Fruit fly (Drosophila melanogaster) whole organism, adult: ENCODE results near the gene H2.0.
A peak's percentile ranks its signal among the peaks of the same experiment; 100 is the strongest.

Source experiments
- CG11617 ChIP-seq: fragments of 200-800 bp; sonication (Bioruptor generic); optimal IDR thresholded peaks from 2 replicates; lab custom pipeline; 2017; ENCODE audit warnings: mild to moderate bottlenecking, missing biosample characterization, missing genetic modification reagents, missing genetic modification characterization
- CG12768 ChIP-seq: fragments of 200-800 bp; sonication (Bioruptor generic); optimal IDR thresholded peaks from 2 replicates; lab custom pipeline; 2017; ENCODE audit warnings: missing biosample characterization, missing genetic modification characterization, mild to moderate bottlenecking, moderate library complexity, missing genetic modification reagents
- CG14711 ChIP-seq: fragments of 200-800 bp; sonication (Bioruptor generic); optimal IDR thresholded peaks from 2 replicates; lab custom pipeline; 2018; ENCODE audit warnings: missing biosample characterization, mild to moderate bottlenecking, missing genetic modification characterization, moderate library complexity
- CG1620 ChIP-seq: fragments of 200-800 bp; sonication (Bioruptor generic); optimal IDR thresholded peaks from 2 replicates; lab custom pipeline; 2016; ENCODE audit warnings: missing biosample characterization, missing genetic modification characterization
- CG33017 ChIP-seq: fragments of 200-800 bp; sonication (Bioruptor generic); optimal IDR thresholded peaks from 2 replicates; lab custom pipeline; 2018; ENCODE audit warnings: missing biosample characterization, mild to moderate bottlenecking, missing genetic modification characterization, moderate library complexity
- CG5204 ChIP-seq: fragments of 200-800 bp; sonication (Bioruptor generic); optimal IDR thresholded peaks from 2 replicates; lab custom pipeline; 2016; ENCODE audit warnings: missing biosample characterization, missing genetic modification characterization
- CG7045 ChIP-seq: fragments of 200-800 bp; sonication (Bioruptor generic); optimal IDR thresholded peaks from 2 replicates; lab custom pipeline; 2017; ENCODE audit warnings: missing biosample characterization, mild to moderate bottlenecking, missing genetic modification characterization
- CG7101 ChIP-seq: fragments of 200-800 bp; sonication (Bioruptor generic); optimal IDR thresholded peaks from 2 replicates; lab custom pipeline; 2018; ENCODE audit warnings: missing biosample characterization, mild to moderate bottlenecking, missing genetic modification characterization, moderate library complexity
- Clk ChIP-seq: fragments of 200-800 bp; sonication (Bioruptor generic); optimal IDR thresholded peaks from 2 replicates; lab custom pipeline; 2017; ENCODE audit warnings: missing biosample characterization, missing genetic modification characterization
- Crg-1 ChIP-seq: fragments of 200-800 bp; sonication (Bioruptor generic); optimal IDR thresholded peaks from 2 replicates; lab custom pipeline; 2016; ENCODE audit warnings: missing biosample characterization, missing genetic modification characterization
- Hr96 ChIP-seq: fragments of 200-800 bp; sonication (Bioruptor generic); optimal IDR thresholded peaks from 2 replicates; lab custom pipeline; 2016; ENCODE audit warnings: missing biosample characterization, missing genetic modification characterization
- Mnt ChIP-seq: fragments of 200-800 bp; sonication (Bioruptor generic); optimal IDR thresholded peaks from 2 replicates; lab custom pipeline; 2016; ENCODE audit warnings: missing biosample characterization, mild to moderate bottlenecking, missing genetic modification characterization
- bab1 ChIP-seq: fragments of 200-800 bp; sonication (Bioruptor generic); optimal IDR thresholded peaks from 3 replicates; lab custom pipeline; 2019; ENCODE audit warnings: missing biosample characterization, mild to moderate bottlenecking, missing genetic modification characterization, moderate library complexity
- cic ChIP-seq: fragments of 200-800 bp; sonication (Bioruptor generic); optimal IDR thresholded peaks from 2 replicates; lab custom pipeline; 2017; ENCODE audit warnings: missing biosample characterization, mild to moderate bottlenecking, missing genetic modification characterization, moderate library complexity
- cnc ChIP-seq, 2 experiments: fragments of >200 bp; optimal IDR thresholded peaks; 2 replicates each; lab custom pipeline; 2017
- kay ChIP-seq: fragments of 200-800 bp; sonication (Bioruptor generic); peaks from one replicate; lab custom pipeline; 2016; ENCODE audit warnings: missing biosample characterization, missing genetic modification characterization, borderline replicate concordance
- ovo ChIP-seq: fragments of 200-800 bp; sonication (Bioruptor generic); optimal IDR thresholded peaks from 2 replicates; lab custom pipeline; 2016; ENCODE audit warnings: missing biosample characterization, missing genetic modification characterization
- pad ChIP-seq: fragments of 200-800 bp; sonication (Bioruptor generic); optimal IDR thresholded peaks from 3 replicates; lab custom pipeline; 2017; ENCODE audit warnings: missing biosample characterization, missing genetic modification characterization, mild to moderate bottlenecking, moderate library complexity, missing genetic modification reagents
- tj ChIP-seq: fragments of 200-800 bp; sonication (Bioruptor generic); optimal IDR thresholded peaks from 3 replicates; lab custom pipeline; 2017; ENCODE audit warnings: missing biosample characterization, mild to moderate bottlenecking, missing genetic modification characterization, moderate library complexity
- toe ChIP-seq: fragments of 200-800 bp; sonication (Bioruptor generic); optimal IDR thresholded peaks from 2 replicates; lab custom pipeline; 2016; ENCODE audit warnings: missing biosample characterization, missing genetic modification characterization

Gene H2.0

dm6 chr2L:5975025-5975539 is 44.1 kb downstream of the H2.0 start:
- no peak for TF ChIP-seq toe (GFP tag; lab: Kevin White, UChicago)
- peak; percentile 26 for TF ChIP-seq tj

DNA sequence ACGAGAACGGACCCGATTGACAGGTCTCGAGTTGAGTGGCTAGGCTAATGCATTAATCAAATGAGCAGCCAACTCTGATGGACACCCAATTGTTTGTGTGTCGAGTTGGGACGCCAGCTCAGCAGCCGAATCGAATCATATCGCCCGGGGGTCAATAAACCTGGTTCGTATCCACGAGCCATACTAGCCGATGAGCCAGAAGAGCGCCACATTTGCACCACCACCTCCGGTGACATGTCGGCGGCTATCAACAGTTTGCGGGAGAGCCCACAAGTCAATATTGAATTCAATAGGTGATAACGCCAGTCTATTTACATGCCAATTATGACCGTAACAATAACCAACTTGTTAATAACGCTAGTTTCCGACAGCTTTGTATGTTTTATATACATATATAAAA is 45.1 kb downstream of the H2.0 start:
- TF ChIP-seq CG7101 (tag; lab: Kevin White, UChicago) (peak; percentile 70), ovo (peak; percentile 79), CG1620 (peak; percentile 41), Clk (peak; percentile 59), kay (peak; percentile 89), CG14711 (tag; lab: Kevin White, UChicago) (peak; percentile 52), CG7045 (GFP tag; lab: Kevin White, UChicago) (peak; percentile 73), Crg-1 (GFP tag; lab: Kevin White, UChicago) (peak; percentile 85), cnc (optimal IDR thresholded peaks at IDR 0.05; lab: Kevin White, UChicago) (no peak), cic (peak; percentile 46), toe (GFP tag; lab: Kevin White, UChicago) (peak; percentile 12), CG5204 (GFP tag; lab: Kevin White, UChicago) (no peak), bab1 (GFP tag; lab: Kevin White, UChicago) (no peak), tj (peak; percentile 4), CG33017 (peak; percentile 17), Hr96 (no peak), Mnt (GFP tag; lab: Kevin White, UChicago) (peak; percentile 46), CG12768 (GFP tag; lab: Kevin White, UChicago) (peak; percentile 76), CG11617 (GFP tag; lab: Kevin White, UChicago) (peak; percentile 47), pad (GFP tag; lab: Kevin White, UChicago) (peak; percentile 50)

- TF ChIP-seq CG14711 (tag; lab: Kevin White, UChicago): no peak
- no peak for TF ChIP-seq CG33017
- TF ChIP-seq tj: peak; percentile 88
- TF ChIP-seq Crg-1 (GFP tag; lab: Kevin White, UChicago): no peak
- peak; percentile 57 for TF ChIP-seq kay
- TF ChIP-seq ovo: no peak
Observed at dm6 chr2L:5972588-5973236, 46.5 kb downstream of the H2.0 start.

dm6 chr2L:5972005-5972404 is 47.2 kb downstream of the H2.0 start:
- TF ChIP-seq Hr96: no peak
- TF ChIP-seq CG1620: no peak
- TF ChIP-seq CG12768 (GFP tag; lab: Kevin White, UChicago): no peak
- TF ChIP-seq CG14711 (tag; lab: Kevin White, UChicago): no peak
- no peak for TF ChIP-seq CG5204 (GFP tag; lab: Kevin White, UChicago)
- no peak for TF ChIP-seq CG7045 (GFP tag; lab: Kevin White, UChicago)
- TF ChIP-seq cic: no peak
- TF ChIP-seq CG33017: no peak
- no peak for TF ChIP-seq toe (GFP tag; lab: Kevin White, UChicago)
- no peak for TF ChIP-seq CG7101 (tag; lab: Kevin White, UChicago)

DNA sequence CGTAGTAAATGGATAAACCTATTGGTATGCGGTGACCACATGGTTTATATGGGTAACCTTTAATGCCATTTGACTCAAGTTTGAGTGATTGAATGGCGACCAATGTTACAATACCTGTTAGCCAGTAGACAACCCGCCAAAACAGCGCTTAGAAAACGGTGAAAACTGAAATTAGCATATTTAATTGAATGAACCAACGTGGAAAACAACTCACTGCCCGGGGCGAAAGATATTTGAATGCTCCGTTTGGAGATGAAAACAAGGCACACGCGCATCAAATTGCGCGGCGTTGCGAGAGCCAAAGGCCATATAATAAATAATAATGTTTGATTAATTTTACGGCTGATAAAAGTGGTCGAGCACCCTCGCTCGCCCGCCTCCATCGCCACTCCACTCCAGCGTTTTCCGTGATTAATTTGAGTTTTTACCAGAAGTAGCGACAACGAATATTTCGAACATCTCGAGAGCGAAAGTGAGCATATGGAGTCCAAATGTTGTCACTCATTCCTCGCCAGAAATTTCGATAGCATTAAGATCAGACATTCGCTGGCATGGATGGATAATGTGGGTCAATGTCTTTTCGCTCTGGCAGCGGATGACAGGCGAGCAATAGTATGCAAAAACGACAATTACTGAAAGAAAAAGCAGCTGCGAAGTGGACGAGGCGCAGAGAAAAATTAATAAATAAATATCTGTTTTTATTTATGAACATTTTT is 48.0 kb downstream of the H2.0 start:
- no peak for TF ChIP-seq Hr96
- no peak for TF ChIP-seq CG1620
- no peak for TF ChIP-seq CG14711 (tag; lab: Kevin White, UChicago)
- TF ChIP-seq toe (GFP tag; lab: Kevin White, UChicago): no peak
- no peak for TF ChIP-seq pad (GFP tag; lab: Kevin White, UChicago)
- TF ChIP-seq cic: no peak
- TF ChIP-seq CG12768 (GFP tag; lab: Kevin White, UChicago): no peak
- no peak for TF ChIP-seq CG7045 (GFP tag; lab: Kevin White, UChicago)
- no peak for TF ChIP-seq Crg-1 (GFP tag; lab: Kevin White, UChicago)
- TF ChIP-seq tj: no peak
- no peak for TF ChIP-seq kay
- no peak for TF ChIP-seq Clk
- TF ChIP-seq CG33017: no peak
- TF ChIP-seq CG11617 (GFP tag; lab: Kevin White, UChicago): no peak
- no peak for TF ChIP-seq CG5204 (GFP tag; lab: Kevin White, UChicago)
- no peak for TF ChIP-seq bab1 (GFP tag; lab: Kevin White, UChicago)

- no peak for TF ChIP-seq Mnt (GFP tag; lab: Kevin White, UChicago)
- TF ChIP-seq kay: no peak
- TF ChIP-seq CG7101 (tag; lab: Kevin White, UChicago): no peak
- TF ChIP-seq Hr96: no peak
- no peak for TF ChIP-seq CG5204 (GFP tag; lab: Kevin White, UChicago)
Observed at dm6 chr2L:5969559-5969958, 49.6 kb downstream of the H2.0 start, which contains the start of gene Ucp4B. Gene Ucp4B (plus strand): TSS chr2L:5969859.
